Fruit fly (Drosophila melanogaster) whole organism, pupa: Measurements from ENCODE around the gene zld.

Experiments used
- CG12605 ChIP-seq: fragments of 200-800 bp; sonication (Bioruptor generic); IDR thresholded peaks from 2 replicates; pipeline ENCODE4 v1.3.6; 2022; ENCODE audit warnings: missing biosample characterization, missing genetic modification characterization
- CG15710 ChIP-seq: fragments of 200-800 bp; sonication (Bioruptor generic); optimal IDR thresholded peaks from 2 replicates; lab custom pipeline; 2018; ENCODE audit warnings: missing biosample characterization, mild to moderate bottlenecking, missing genetic modification characterization, moderate library complexity
- CG34367 ChIP-seq: fragments of 200-800 bp; sonication (Bioruptor generic); optimal IDR thresholded peaks from 2 replicates; lab custom pipeline; 2018; ENCODE audit warnings: missing biosample characterization, mild to moderate bottlenecking, missing genetic modification characterization
- CG8159 ChIP-seq: fragments of 200-800 bp; sonication (Bioruptor generic); optimal IDR thresholded peaks from 3 replicates; lab custom pipeline; 2018; ENCODE audit warnings: missing biosample characterization, mild to moderate bottlenecking, missing genetic modification characterization, moderate library complexity
- CG9948 ChIP-seq: fragments of 200-800 bp; sonication (Bioruptor generic); optimal IDR thresholded peaks from 2 replicates; lab custom pipeline; 2018; ENCODE audit warnings: missing biosample characterization, mild to moderate bottlenecking, missing genetic modification characterization, moderate library complexity
- D1 ChIP-seq: fragments of 200-800 bp; sonication (Bioruptor generic); optimal IDR thresholded peaks from 2 replicates; lab custom pipeline; 2018; ENCODE audit warnings: missing biosample characterization, mild to moderate bottlenecking, missing genetic modification characterization, moderate library complexity
- Pif1B ChIP-seq: fragments of 200-800 bp; sonication (Bioruptor generic); optimal IDR thresholded peaks from 3 replicates; lab custom pipeline; 2016; ENCODE audit warnings: missing biosample characterization, missing genetic modification characterization

DNA sequence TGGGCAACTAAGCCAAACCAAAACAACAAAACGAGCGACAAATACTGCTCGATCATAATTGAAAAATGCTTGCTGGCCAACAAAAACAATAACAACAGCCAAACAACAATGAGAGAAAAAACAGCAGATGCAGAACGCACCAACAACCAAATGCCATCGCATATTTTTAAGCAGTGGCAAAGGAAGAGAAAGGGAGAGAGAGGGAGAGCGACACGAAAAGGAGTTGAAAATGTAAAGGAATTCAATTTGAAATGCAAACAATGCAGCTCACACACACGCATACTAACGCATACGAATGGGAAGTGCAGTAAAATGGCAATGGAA, 5.2 kb upstream of the zld start:
- TF ChIP-seq Pif1B (GFP tag; lab: Kevin White, UChicago) (no peak), CG34367 (tag; lab: Kevin White, UChicago) (no peak), CG12605 (GFP tag; lab: Robert Waterston, UW) (no peak), D1 (no peak), CG8159 (tag; lab: Kevin White, UChicago) (no peak), CG15710 (tag; lab: Kevin White, UChicago) (no peak), CG9948 (no peak)
